Fruit fly (Drosophila melanogaster): ENCODE results near the gene msd5.

The msd5 gene

DNA sequence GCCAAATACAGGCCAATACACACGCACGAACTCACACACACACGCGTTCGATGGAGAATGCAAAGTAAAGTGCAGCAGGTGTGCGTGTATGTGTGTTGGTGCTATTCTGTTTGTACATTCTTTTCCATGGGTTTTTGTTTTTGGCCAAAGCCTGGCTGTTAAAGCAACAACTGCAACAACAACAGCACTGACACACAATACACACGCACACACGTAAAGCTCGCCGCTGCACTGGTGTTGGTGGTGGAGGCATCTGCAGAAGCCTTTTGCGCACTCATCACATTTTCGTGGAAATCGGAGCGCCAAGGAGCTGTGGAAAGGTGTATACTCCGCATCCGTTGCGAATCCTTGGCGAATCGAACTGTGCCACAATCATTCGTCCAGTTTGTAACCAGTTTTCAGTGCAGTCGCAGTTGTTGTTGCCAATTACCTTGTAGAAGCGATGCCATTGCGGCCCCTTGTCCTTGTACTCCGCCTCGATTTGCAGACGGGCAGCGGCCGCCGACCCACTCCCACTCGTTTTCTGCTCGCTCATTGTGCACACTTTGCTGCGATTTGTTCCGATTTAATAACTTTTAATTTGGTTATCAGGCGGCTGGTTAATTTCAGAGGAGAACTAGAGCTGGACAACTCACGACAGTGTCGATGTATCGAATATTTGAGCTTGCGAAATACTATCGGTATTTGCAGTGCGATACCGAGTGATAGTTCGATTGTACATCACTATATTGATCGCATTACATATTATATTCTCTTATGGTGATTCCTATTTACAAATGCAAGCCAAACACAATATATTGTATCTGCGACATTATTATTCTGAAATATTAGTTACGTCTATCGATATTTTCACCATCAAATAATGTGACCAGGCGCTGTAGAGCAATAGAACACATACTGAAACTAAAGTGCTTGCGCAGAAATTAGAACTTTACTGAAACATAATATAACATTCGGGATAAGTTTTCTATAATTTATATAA is 17.3 kb upstream of the msd5 start (continued):
- TF ChIP-seq z (GFP tag; IDR thresholded peaks at IDR 0.05): no peak
- TF ChIP-seq Nf-YC (tag; optimal IDR thresholded peaks at IDR 0.05): peak; percentile 41
- no peak for TF ChIP-seq repo (GFP tag; optimal IDR thresholded peaks at IDR 0.05)
- TF ChIP-seq dysf (GFP tag; IDR thresholded peaks at IDR 0.05): 0 out of 3 replicates have a peak, but pooled peaks have one; percentile 5
- TF ChIP-seq nau (GFP tag; optimal IDR thresholded peaks at IDR 0.05): no peak
- no peak for TF ChIP-seq CG10274 (GFP tag; optimal IDR thresholded peaks at IDR 0.05)
- peak; percentile 50 for TF ChIP-seq CG18262 (tag; optimal IDR thresholded peaks at IDR 0.05)

DNA sequence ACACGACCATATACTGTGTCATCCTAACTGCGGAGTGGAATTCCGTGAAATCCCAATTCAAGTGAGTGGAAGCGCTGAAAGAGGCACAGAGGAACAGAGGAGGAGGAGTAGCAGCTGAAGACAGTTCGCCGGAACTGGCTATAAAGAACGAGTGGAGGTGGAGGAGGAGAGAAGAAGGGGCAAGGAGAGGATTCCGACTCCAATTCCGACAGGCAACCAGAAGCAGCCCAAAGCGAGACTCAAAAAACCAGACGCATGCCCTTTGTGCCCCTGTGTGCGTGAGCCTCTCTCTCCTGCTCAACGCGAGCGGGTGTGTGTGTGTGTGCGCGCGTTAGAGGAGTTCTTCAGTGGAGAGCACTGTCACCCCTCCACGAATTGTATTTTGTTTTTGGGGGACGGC is 16.5 kb upstream of the msd5 start:
- TF ChIP-seq CG6854 (GFP tag; optimal IDR thresholded peaks at IDR 0.05) (no peak), CG4820 (GFP tag; optimal IDR thresholded peaks at IDR 0.05) (no peak), chinmo (GFP tag; IDR thresholded peaks at IDR 0.05; ENCODE audit: partially characterized antibody) (0 out of 4 replicates have a peak, but pooled peaks have one; percentile 37), E2f2 (GFP tag; IDR thresholded peaks at IDR 0.05) (no peak), CG1792 (GFP tag; optimal IDR thresholded peaks at IDR 0.05) (no peak), CG4854 (GFP tag; optimal IDR thresholded peaks at IDR 0.05) (no peak), Usf (GFP tag; optimal IDR thresholded peaks at IDR 0.05) (no peak), CG17385 (GFP tag; optimal IDR thresholded peaks at IDR 0.05) (no peak), Dll (GFP tag; IDR thresholded peaks at IDR 0.05; ENCODE audit: partially characterized antibody) (no peak), Stat92E (GFP tag; optimal IDR thresholded peaks at IDR 0.05) (peak in 1 of 3 experiments; percentile 84), HLH4C (GFP tag; IDR thresholded peaks at IDR 0.05; ENCODE audit: partially characterized antibody) (0 out of 3 replicates have a peak, but pooled peaks have one; percentile 12), p53 (GFP tag; optimal IDR thresholded peaks at IDR 0.05) (no peak), onecut (GFP tag; IDR thresholded peaks at IDR 0.05) (no peak), CG1024 (GFP tag; IDR thresholded peaks at IDR 0.05) (no peak), sqz (GFP tag; optimal IDR thresholded peaks at IDR 0.05) (no peak), CG7556 (GFP tag; optimal IDR thresholded peaks at IDR 0.05) (no peak), Med (GFP tag) (peak; percentile 64), CG15601 (tag; optimal IDR thresholded peaks at IDR 0.05) (no peak), ap (GFP tag; IDR thresholded peaks at IDR 0.05) (no peak), crp (GFP tag; optimal IDR thresholded peaks at IDR 0.05) (no peak), CG10654 (GFP tag; optimal IDR thresholded peaks at IDR 0.05) (no peak), tin (GFP tag; optimal IDR thresholded peaks at IDR 0.05) (no peak), ewg (GFP tag; optimal IDR thresholded peaks at IDR 0.05) (peak; percentile 71), dmrt11E (tag; optimal IDR thresholded peaks at IDR 0.05) (no peak), D (optimal IDR thresholded peaks at IDR 0.05) (peak; percentile 71), D (GFP tag; optimal IDR thresholded peaks at IDR 0.05) (no peak), CG30431 (GFP tag; optimal IDR thresholded peaks at IDR 0.05) (no peak), CG30020 (tag; optimal IDR thresholded peaks at IDR 0.05) (no peak), CG9215 (GFP tag; IDR thresholded peaks at IDR 0.05) (no peak), bowl (GFP tag; IDR thresholded peaks at IDR 0.05) (no peak), CG9727 (GFP tag; optimal IDR thresholded peaks at IDR 0.05) (no peak), ro (GFP tag; IDR thresholded peaks at IDR 0.05) (no peak), wdn (GFP tag; IDR thresholded peaks at IDR 0.05) (no peak), danr (GFP tag; IDR thresholded peaks at IDR 0.05) (no peak), ase (GFP tag; IDR thresholded peaks at IDR 0.05) (0 out of 3 replicates have a peak, but pooled peaks have one; percentile 2), CG12104 (GFP tag; optimal IDR thresholded peaks at IDR 0.05) (no peak), chif (GFP tag; optimal IDR thresholded peaks at IDR 0.05) (no peak), Nf-YC (tag; optimal IDR thresholded peaks at IDR 0.05) (no peak), Rx (GFP tag; IDR thresholded peaks at IDR 0.05) (no peak), CG12391 (tag; optimal IDR thresholded peaks at IDR 0.05) (no peak), CG9609 (GFP tag; optimal IDR thresholded peaks at IDR 0.05) (no peak), sr (GFP tag; IDR thresholded peaks at IDR 0.05) (no peak)

Data from whole organism, embryonic.